Worm (Caenorhabditis elegans) whole organism, L3 larva: ENCODE measurements around the gene mct-4.

Experiments used
- R02D3.7 ChIP-seq: fragments of 150-350 bp; optimal IDR thresholded peaks from 2 replicates; lab custom pipeline; 2014; ENCODE audit warnings: missing biosample characterization, missing genetic modification characterization
- ZK546.5 ChIP-seq: sonication (generic microtip); optimal IDR thresholded peaks from 2 replicates; lab custom pipeline; 2017; ENCODE audit warnings: missing biosample characterization, missing genetic modification characterization
- aly-2 ChIP-seq: fragments of 150-350 bp; optimal IDR thresholded peaks from 2 replicates; lab custom pipeline; 2014; ENCODE audit warnings: missing biosample characterization, missing genetic modification characterization
- ama-1 ChIP-seq: fragments of 150-350 bp; optimal IDR thresholded peaks from 2 replicates; lab custom pipeline; 2018
- ceh-16 ChIP-seq: sonication (generic microtip); optimal IDR thresholded peaks from 2 replicates; lab custom pipeline; 2017; ENCODE audit warnings: missing biosample characterization, missing genetic modification characterization
- ceh-28 ChIP-seq: fragments of 150-350 bp; optimal IDR thresholded peaks from 2 replicates; lab custom pipeline; 2014; ENCODE audit warnings: missing biosample characterization, missing genetic modification reagents, missing genetic modification characterization
- ceh-82 ChIP-seq: fragments of 150-350 bp; optimal IDR thresholded peaks from 2 replicates; lab custom pipeline; 2014; ENCODE audit warnings: missing biosample characterization, missing genetic modification characterization
- ceh-9 ChIP-seq: sonication (generic microtip); optimal IDR thresholded peaks from 2 replicates; lab custom pipeline; 2018; ENCODE audit warnings: missing biosample characterization, missing genetic modification characterization
- daf-12 ChIP-seq: fragments of 150-350 bp; optimal IDR thresholded peaks from 2 replicates; lab custom pipeline; 2014; ENCODE audit warnings: missing biosample characterization, missing genetic modification reagents, missing genetic modification characterization
- egl-27 ChIP-seq: sonication (generic microtip); optimal IDR thresholded peaks from 4 replicates; lab custom pipeline; 2017; ENCODE audit warnings: missing biosample characterization, missing genetic modification reagents, missing genetic modification characterization
- egl-5 ChIP-seq: fragments of 150-350 bp; optimal IDR thresholded peaks from 2 replicates; lab custom pipeline; 2017; ENCODE audit warnings: missing biosample characterization, missing genetic modification reagents, missing genetic modification characterization, inconsistent platforms
- elt-1 ChIP-seq: fragments of 150-350 bp; optimal IDR thresholded peaks from 2 replicates; lab custom pipeline; 2014; ENCODE audit warnings: missing biosample characterization, missing genetic modification characterization
- elt-2 ChIP-seq: sonication (generic microtip); optimal IDR thresholded peaks from 2 replicates; lab custom pipeline; 2016; ENCODE audit warnings: missing genetic modification reagents, mild to moderate bottlenecking, missing genetic modification characterization, missing compliant biosample characterization
- elt-3 ChIP-seq, 3 experiments: fragments of 150-350 bp in 1 of 3; sonication (generic microtip) in 2 of 3; optimal IDR thresholded peaks; 2 replicates in 2 of 3; 4 replicates in 1 of 3; lab custom pipeline; 2014 to 2017; ENCODE audit warnings: missing biosample characterization in 3 of 3, missing genetic modification characterization in 3 of 3
- eor-1 ChIP-seq, 2 experiments: fragments of 150-350 bp; optimal IDR thresholded peaks; 2 replicates each; lab custom pipeline; 2014 to 2018; ENCODE audit warnings: missing biosample characterization in 2 of 2, missing genetic modification characterization in 2 of 2
- fkh-10 ChIP-seq: sonication (generic microtip); optimal IDR thresholded peaks from 2 replicates; lab custom pipeline; 2017; ENCODE audit warnings: missing biosample characterization, missing genetic modification reagents, missing genetic modification characterization
- fkh-2 ChIP-seq: fragments of 150-350 bp; optimal IDR thresholded peaks from 2 replicates; lab custom pipeline; 2014; ENCODE audit warnings: missing biosample characterization, missing genetic modification reagents, missing genetic modification characterization
- fos-1 ChIP-seq: fragments of 150-350 bp; optimal IDR thresholded peaks from 2 replicates; lab custom pipeline; 2014; ENCODE audit warnings: missing biosample characterization, missing genetic modification characterization
- hmg-11 ChIP-seq: sonication (generic microtip); optimal IDR thresholded peaks from 2 replicates; lab custom pipeline; 2016; ENCODE audit warnings: missing genetic modification characterization, missing compliant biosample characterization
- jun-1 ChIP-seq: fragments of 150-350 bp; optimal IDR thresholded peaks from 2 replicates; lab custom pipeline; 2014; ENCODE audit warnings: missing biosample characterization, missing genetic modification reagents, missing genetic modification characterization
- lin-15B ChIP-seq: fragments of 150-350 bp; optimal IDR thresholded peaks from 2 replicates; lab custom pipeline; 2014; ENCODE audit warnings: missing biosample characterization, missing genetic modification characterization
- lin-39 ChIP-seq: fragments of 150-350 bp; optimal IDR thresholded peaks from 2 replicates; lab custom pipeline; 2018; ENCODE audit warnings: missing biosample characterization, missing genetic modification reagents, missing genetic modification characterization
- lsy-12 ChIP-seq: sonication (generic microtip); optimal IDR thresholded peaks from 2 replicates; lab custom pipeline; 2016; ENCODE audit warnings: mild to moderate bottlenecking, missing genetic modification characterization, missing compliant biosample characterization
- mdl-1 ChIP-seq: fragments of 150-350 bp; optimal IDR thresholded peaks from 2 replicates; lab custom pipeline; 2014; ENCODE audit warnings: missing biosample characterization, missing genetic modification characterization
- mml-1 ChIP-seq: fragments of 150-350 bp; sonication (generic microtip); optimal IDR thresholded peaks from 3 replicates; lab custom pipeline; 2014; ENCODE audit warnings: missing biosample characterization, missing genetic modification characterization
- nfya-1 ChIP-seq: sonication (generic microtip); optimal IDR thresholded peaks from 2 replicates; lab custom pipeline; 2017; ENCODE audit warnings: missing genetic modification characterization, mild to moderate bottlenecking, missing compliant biosample characterization, antibody characterized with exemption, moderate library complexity; ENCODE audit not compliant: insufficient read depth
- nhr-11 ChIP-seq: fragments of 150-350 bp; optimal IDR thresholded peaks from 2 replicates; lab custom pipeline; 2014; ENCODE audit warnings: missing biosample characterization, missing genetic modification characterization
- nhr-12 ChIP-seq: fragments of 150-350 bp; optimal IDR thresholded peaks from 2 replicates; lab custom pipeline; 2014; ENCODE audit warnings: missing biosample characterization, missing genetic modification characterization
- nhr-23 ChIP-seq: fragments of 150-350 bp; optimal IDR thresholded peaks from 2 replicates; lab custom pipeline; 2014; ENCODE audit warnings: missing biosample characterization, missing genetic modification reagents, missing genetic modification characterization
- nhr-237 ChIP-seq: fragments of 150-350 bp; optimal IDR thresholded peaks from 2 replicates; lab custom pipeline; 2014; ENCODE audit warnings: missing biosample characterization, missing genetic modification characterization
- nhr-25 ChIP-seq: sonication (generic microtip); optimal IDR thresholded peaks from 2 replicates; lab custom pipeline; 2017; ENCODE audit warnings: missing biosample characterization, missing genetic modification characterization
- nhr-28 ChIP-seq: fragments of 150-350 bp; optimal IDR thresholded peaks from 2 replicates; lab custom pipeline; 2014; ENCODE audit warnings: missing biosample characterization, missing genetic modification characterization
- nhr-43 ChIP-seq: sonication (generic microtip); optimal IDR thresholded peaks from 2 replicates; lab custom pipeline; 2016; ENCODE audit warnings: mild to moderate bottlenecking, missing genetic modification characterization, missing compliant biosample characterization; ENCODE audit not compliant: poor library complexity, severe bottlenecking
- nhr-67 ChIP-seq: fragments of 150-350 bp; optimal IDR thresholded peaks from 2 replicates; lab custom pipeline; 2014; ENCODE audit warnings: missing biosample characterization, missing genetic modification characterization
- nhr-76 ChIP-seq: fragments of 150-350 bp; sonication (generic microtip); optimal IDR thresholded peaks from 5 replicates; lab custom pipeline; 2014; ENCODE audit warnings: missing biosample characterization, missing genetic modification characterization
- nhr-77 ChIP-seq: fragments of 150-350 bp; optimal IDR thresholded peaks from 2 replicates; lab custom pipeline; 2014; ENCODE audit warnings: missing biosample characterization, missing genetic modification characterization
- pha-4 ChIP-seq: fragments of 150-350 bp; optimal IDR thresholded peaks from 2 replicates; lab custom pipeline; 2014; ENCODE audit warnings: missing biosample characterization, missing genetic modification reagents, missing genetic modification characterization
- pqm-1 ChIP-seq: fragments of 150-350 bp; optimal IDR thresholded peaks from 2 replicates; lab custom pipeline; 2017; ENCODE audit warnings: missing biosample characterization, missing genetic modification characterization, inconsistent platforms
- sea-2 ChIP-seq: fragments of 150-350 bp; sonication (generic microtip); optimal IDR thresholded peaks from 4 replicates; lab custom pipeline; 2014; ENCODE audit warnings: missing biosample characterization, missing genetic modification reagents, missing genetic modification characterization
- skn-1 ChIP-seq: fragments of 150-350 bp; optimal IDR thresholded peaks from 2 replicates; lab custom pipeline; 2014; ENCODE audit warnings: missing biosample characterization, missing genetic modification characterization
- snpc-4 ChIP-seq: fragments of 150-350 bp; optimal IDR thresholded peaks from 2 replicates; lab custom pipeline; 2014; ENCODE audit warnings: missing biosample characterization, missing genetic modification characterization
- tbx-2 ChIP-seq: sonication (generic microtip); optimal IDR thresholded peaks from 2 replicates; lab custom pipeline; 2016; ENCODE audit warnings: mild to moderate bottlenecking, missing genetic modification characterization, missing compliant biosample characterization
- unc-39 ChIP-seq: sonication (generic microtip); optimal IDR thresholded peaks from 4 replicates; lab custom pipeline; 2017; ENCODE audit warnings: missing biosample characterization, missing genetic modification characterization
- unc-62 ChIP-seq: fragments of 150-350 bp; sonication (generic microtip); optimal IDR thresholded peaks from 4 replicates; lab custom pipeline; 2014; ENCODE audit warnings: missing biosample characterization, missing genetic modification reagents, missing genetic modification characterization
- zag-1 ChIP-seq: fragments of 150-350 bp; optimal IDR thresholded peaks from 2 replicates; lab custom pipeline; 2014; ENCODE audit warnings: missing biosample characterization, missing genetic modification characterization
- ztf-11 ChIP-seq: fragments of 150-350 bp; optimal IDR thresholded peaks from 2 replicates; lab custom pipeline; 2014; ENCODE audit warnings: missing biosample characterization, missing genetic modification characterization
- ztf-4 ChIP-seq: fragments of 150-350 bp; optimal IDR thresholded peaks from 2 replicates; lab custom pipeline; 2014; ENCODE audit warnings: missing biosample characterization, missing genetic modification characterization

The mct-4 gene

ce11 chrX:4960910-4961680 lies 31.5 kb upstream of the mct-4 start:
- TF ChIP-seq fkh-10 (GFP tag; lab: Kevin White, UChicago): no peak
- TF ChIP-seq egl-27 (tag; lab: Kevin White, UChicago): no peak
- TF ChIP-seq hmg-11: no peak
- no peak for TF ChIP-seq nhr-28 (tag; lab: Kevin White, UChicago)
- peak; percentile 34 for TF ChIP-seq nhr-25 (tag; lab: Kevin White, UChicago)
- TF ChIP-seq nhr-76: no peak
- no peak for TF ChIP-seq unc-39 (tag; lab: Kevin White, UChicago)
- TF ChIP-seq unc-62 (GFP tag; lab: Kevin White, UChicago): no peak
- no peak for TF ChIP-seq lsy-12 (tag; lab: Kevin White, UChicago)
- no peak for TF ChIP-seq nhr-12
- peak; percentile 24 for TF ChIP-seq pha-4 (tag; lab: Kevin White, UChicago)
- peak; percentile 8 for TF ChIP-seq nhr-23 (tag; lab: Kevin White, UChicago)
- no peak for TF ChIP-seq ama-1 (lab: Kevin White, UChicago)
- no peak for TF ChIP-seq nhr-43 (tag; lab: Kevin White, UChicago)
- no peak for TF ChIP-seq ztf-11
- TF ChIP-seq fos-1 (tag; lab: Kevin White, UChicago): no peak
- TF ChIP-seq skn-1 (tag; lab: Kevin White, UChicago): no peak
- TF ChIP-seq fkh-2 (tag; lab: Kevin White, UChicago): no peak

ce11 chrX:4960422-4960821 lies 30.9 kb upstream of the mct-4 start, which contains the start of gene act-4:
act-4 (plus strand) TSS chrX:4960621.
- TF ChIP-seq egl-5 (tag; lab: Kevin White, UChicago) (peak; percentile 44), fkh-2 (tag; lab: Kevin White, UChicago) (no peak), zag-1 (no peak), ztf-4 (no peak), nhr-76 (no peak), aly-2 (tag; lab: Kevin White, UChicago) (no peak), ztf-11 (no peak), elt-2 (tag; lab: Kevin White, UChicago) (no peak), skn-1 (tag; lab: Kevin White, UChicago) (no peak), nhr-25 (tag; lab: Kevin White, UChicago) (no peak), nhr-67 (no peak), unc-39 (tag; lab: Kevin White, UChicago) (no peak), ZK546.5 (tag; lab: Kevin White, UChicago) (no peak), elt-3 (tag; optimal IDR thresholded peaks at IDR 0.05; lab: Kevin White, UChicago) (no peak), lsy-12 (tag; lab: Kevin White, UChicago) (peak; percentile 44), nhr-237 (tag; lab: Kevin White, UChicago) (no peak), unc-62 (GFP tag; lab: Kevin White, UChicago) (no peak), mml-1 (tag; lab: Kevin White, UChicago) (no peak), hmg-11 (peak; percentile 91), pqm-1 (tag; lab: Kevin White, UChicago) (no peak), egl-27 (tag; lab: Kevin White, UChicago) (no peak), pha-4 (tag; lab: Kevin White, UChicago) (peak; percentile 45), nfya-1 (tag; lab: Kevin White, UChicago) (peak; percentile 100), nhr-77 (tag; lab: Kevin White, UChicago) (no peak), fos-1 (tag; lab: Kevin White, UChicago) (no peak), ceh-9 (tag; lab: Kevin White, UChicago) (no peak), snpc-4 (no peak), daf-12 (no peak), sea-2 (GFP tag; lab: Kevin White, UChicago) (no peak), tbx-2 (tag; lab: Kevin White, UChicago) (peak; percentile 10), lin-15B (tag; lab: Kevin White, UChicago) (peak; percentile 37), nhr-43 (tag; lab: Kevin White, UChicago) (no peak), lin-39 (tag; lab: Kevin White, UChicago) (peak; percentile 58), mdl-1 (peak; percentile 45), ceh-16 (tag; lab: Kevin White, UChicago) (no peak), nhr-11 (tag; lab: Kevin White, UChicago) (no peak), ama-1 (lab: Kevin White, UChicago) (peak; percentile 96), nhr-28 (tag; lab: Kevin White, UChicago) (no peak), elt-1 (no peak), ceh-28 (tag; lab: Kevin White, UChicago) (no peak), R02D3.7 (tag; lab: Kevin White, UChicago) (no peak), nhr-12 (no peak), ceh-82 (no peak), jun-1 (no peak), eor-1 (tag; optimal IDR thresholded peaks at IDR 0.05; lab: Kevin White, UChicago) (no peak), fkh-10 (GFP tag; lab: Kevin White, UChicago) (peak; percentile 48), nhr-23 (tag; lab: Kevin White, UChicago) (peak; percentile 5)
